Worm (Caenorhabditis elegans) whole organism, L4 larva: Measurements from ENCODE around the gene rgs-2.
A peak's percentile ranks its signal among the peaks of the same experiment; 100 is the strongest.

Source experiments
- F10B5.3 ChIP-seq: sonication (generic microtip); optimal IDR thresholded peaks from 2 replicates; lab custom pipeline; 2016; ENCODE audit warnings: mild to moderate bottlenecking, missing genetic modification characterization, missing compliant biosample characterization
- F26F4.8 ChIP-seq: fragments of 200-800 bp; sonication (Bioruptor generic); conservative IDR thresholded peaks from 2 replicates; pipeline ENCODE4 v1.3.6; 2022; ENCODE audit warnings: missing genetic modification characterization, missing compliant biosample characterization
- F37D6.2 ChIP-seq: sonication (generic microtip); optimal IDR thresholded peaks from 2 replicates; lab custom pipeline; 2016; ENCODE audit warnings: mild to moderate bottlenecking, missing genetic modification characterization, missing compliant biosample characterization
- T20F7.1 ChIP-seq: fragments of 200-800 bp; sonication (Bioruptor generic); optimal IDR thresholded peaks from 2 replicates; lab custom pipeline; 2018; ENCODE audit warnings: mild to moderate bottlenecking, missing genetic modification characterization, missing compliant biosample characterization
- Y48G9A.11 ChIP-seq: fragments of 200-800 bp; sonication (Bioruptor generic); IDR thresholded peaks from 2 replicates; pipeline ENCODE4 v1.3.6; 2022; ENCODE audit warnings: missing genetic modification reagents, missing genetic modification characterization, missing compliant biosample characterization
- Y75B8A.6 ChIP-seq: fragments of 200-800 bp; sonication (Bioruptor generic); IDR thresholded peaks from 2 replicates; pipeline ENCODE4 v1.3.6; 2022; ENCODE audit warnings: missing genetic modification reagents, missing genetic modification characterization, missing compliant biosample characterization
- ZK337.2 ChIP-seq: fragments of 200-800 bp; sonication (Bioruptor generic); IDR thresholded peaks from 2 replicates; pipeline ENCODE4 v1.3.6; 2022; ENCODE audit warnings: missing genetic modification reagents, missing genetic modification characterization, missing compliant biosample characterization
- aha-1 ChIP-seq: fragments of 150-350 bp; peaks from one replicate; lab custom pipeline; 2014; ENCODE audit warnings: missing biosample characterization, missing genetic modification characterization
- aly-2 ChIP-seq: sonication (generic microtip); optimal IDR thresholded peaks from 2 replicates; lab custom pipeline; 2018; ENCODE audit warnings: missing biosample characterization, missing genetic modification characterization
- ceh-28 ChIP-seq: fragments of 150-350 bp; optimal IDR thresholded peaks from 2 replicates; lab custom pipeline; 2014; ENCODE audit warnings: missing biosample characterization, missing genetic modification reagents, missing genetic modification characterization
- cey-2 ChIP-seq: sonication (generic microtip); optimal IDR thresholded peaks from 3 replicates; lab custom pipeline; 2017; ENCODE audit warnings: missing genetic modification characterization, mild to moderate bottlenecking, missing compliant biosample characterization, antibody characterized with exemption, borderline replicate concordance; ENCODE audit not compliant: insufficient read depth
- ctbp-1 ChIP-seq: fragments of 200-800 bp; sonication (Bioruptor generic); IDR thresholded peaks from 2 replicates; pipeline ENCODE4 v1.3.6; 2022; ENCODE audit warnings: missing genetic modification reagents, missing genetic modification characterization, missing compliant biosample characterization
- daf-12 ChIP-seq: fragments of 150-350 bp; optimal IDR thresholded peaks from 2 replicates; lab custom pipeline; 2014; ENCODE audit warnings: missing biosample characterization, missing genetic modification reagents, missing genetic modification characterization
- daf-16 ChIP-seq, 3 experiments: sonication (generic microtip); optimal IDR thresholded peaks; 2 replicates each; lab custom pipeline; 2016 to 2017; ENCODE audit warnings: missing genetic modification characterization in 3 of 3, missing genetic modification reagents in 3 of 3, mild to moderate bottlenecking in 2 of 3, missing compliant biosample characterization in 2 of 3, missing biosample characterization in 1 of 3, moderate library complexity in 1 of 3
- dmd-6 ChIP-seq: fragments of 200-800 bp; sonication (Bioruptor generic); IDR thresholded peaks from 2 replicates; pipeline ENCODE4 v1.3.6; 2022; ENCODE audit warnings: missing genetic modification reagents, missing genetic modification characterization, missing compliant biosample characterization
- dpl-1 ChIP-seq: fragments of 150-350 bp; optimal IDR thresholded peaks from 2 replicates; lab custom pipeline; 2014; ENCODE audit warnings: missing biosample characterization, missing genetic modification reagents, missing genetic modification characterization
- duxl-1 ChIP-seq: sonication (generic microtip); optimal IDR thresholded peaks from 2 replicates; lab custom pipeline; 2016; ENCODE audit warnings: mild to moderate bottlenecking, missing genetic modification characterization, moderate library complexity, missing compliant biosample characterization; ENCODE audit not compliant: poor library complexity
- fkh-10 ChIP-seq: fragments of 150-350 bp; optimal IDR thresholded peaks from 2 replicates; lab custom pipeline; 2014; ENCODE audit warnings: missing biosample characterization, missing genetic modification reagents, missing genetic modification characterization
- fos-1 ChIP-seq: fragments of 150-350 bp; optimal IDR thresholded peaks from 2 replicates; lab custom pipeline; 2014; ENCODE audit warnings: missing biosample characterization, missing genetic modification characterization
- hif-1 ChIP-seq, 2 experiments: sonication (generic microtip); optimal IDR thresholded peaks; 2 replicates each; lab custom pipeline; 2016 to 2017; ENCODE audit warnings: missing compliant biosample characterization in 2 of 2, missing genetic modification characterization in 2 of 2, missing genetic modification reagents in 2 of 2, missing genotype in 2 of 2, mild to moderate bottlenecking in 1 of 2
- lin-39 ChIP-seq: fragments of 150-350 bp; optimal IDR thresholded peaks from 2 replicates; lab custom pipeline; 2014; ENCODE audit warnings: missing biosample characterization, missing genetic modification reagents, missing genetic modification characterization
- lir-3 ChIP-seq: sonication (generic microtip); optimal IDR thresholded peaks from 2 replicates; lab custom pipeline; 2016; ENCODE audit warnings: mild to moderate bottlenecking, missing genetic modification characterization, missing compliant biosample characterization
- madf-9 ChIP-seq: fragments of 200-800 bp; sonication (Bioruptor generic); conservative IDR thresholded peaks from 2 replicates; pipeline ENCODE4 v1.3.6; 2022; ENCODE audit warnings: missing genetic modification reagents, missing genetic modification characterization, missing compliant biosample characterization
- mep-1 ChIP-seq: fragments of 150-350 bp; sonication (generic microtip); optimal IDR thresholded peaks from 3 replicates; lab custom pipeline; 2014; ENCODE audit warnings: missing biosample characterization, missing genetic modification characterization
- mxl-2 ChIP-seq: fragments of 200-800 bp; sonication (Bioruptor generic); conservative IDR thresholded peaks from 2 replicates; pipeline ENCODE4 v1.3.6; 2022; ENCODE audit warnings: missing genetic modification reagents, missing genetic modification characterization, missing compliant biosample characterization
- nhr-11 ChIP-seq: fragments of 150-350 bp; optimal IDR thresholded peaks from 2 replicates; lab custom pipeline; 2014; ENCODE audit warnings: missing biosample characterization, missing genetic modification characterization
- nhr-28 ChIP-seq: fragments of 150-350 bp; optimal IDR thresholded peaks from 2 replicates; lab custom pipeline; 2014; ENCODE audit warnings: missing biosample characterization, missing genetic modification characterization
- nhr-42 ChIP-seq: fragments of 200-800 bp; sonication (Bioruptor generic); IDR thresholded peaks from 2 replicates; pipeline ENCODE4 v1.3.6; 2022; ENCODE audit warnings: missing genetic modification characterization, missing compliant biosample characterization
- pha-4 ChIP-seq, 2 experiments: fragments of 150-350 bp in 1 of 2; fragments of 200-800 bp in 1 of 2; sonication (Bioruptor generic) in 1 of 2; IDR thresholded peaks in 1 of 2; optimal IDR thresholded peaks in 1 of 2; 2 replicates each; pipeline versions ENCODE4 v1.3.6 to Lab custom; 2014 to 2022; ENCODE audit warnings: missing genetic modification characterization in 2 of 2, missing genetic modification reagents in 2 of 2, missing biosample characterization in 1 of 2, missing compliant biosample characterization in 1 of 2
- php-3 ChIP-seq: fragments of 200-800 bp; sonication (Bioruptor generic); IDR thresholded peaks from 2 replicates; pipeline ENCODE4 v1.3.6; 2022; ENCODE audit warnings: missing genetic modification reagents, missing genetic modification characterization, missing compliant biosample characterization
- pqm-1 ChIP-seq: sonication (generic microtip); optimal IDR thresholded peaks from 2 replicates; lab custom pipeline; 2017; ENCODE audit warnings: missing biosample characterization, missing genetic modification characterization
- saeg-2 ChIP-seq: fragments of 200-800 bp; sonication (Bioruptor generic); IDR thresholded peaks from 2 replicates; pipeline ENCODE4 v1.3.6; 2022; ENCODE audit warnings: missing genetic modification reagents, missing genetic modification characterization, missing compliant biosample characterization
- sdz-12 ChIP-seq: fragments of 200-800 bp; sonication (Bioruptor generic); optimal IDR thresholded peaks from 2 replicates; lab custom pipeline; 2018; ENCODE audit warnings: mild to moderate bottlenecking, missing genetic modification characterization, missing compliant biosample characterization
- skn-1 ChIP-seq: fragments of 150-350 bp; optimal IDR thresholded peaks from 2 replicates; lab custom pipeline; 2014; ENCODE audit warnings: missing biosample characterization, missing genetic modification characterization
- unc-130 ChIP-seq: sonication (generic microtip); optimal IDR thresholded peaks from 2 replicates; lab custom pipeline; 2016; ENCODE audit warnings: missing genetic modification reagents, missing genetic modification characterization, missing compliant biosample characterization
- vab-7 ChIP-seq: fragments of 200-800 bp; sonication (Bioruptor generic); IDR thresholded peaks from 2 replicates; pipeline ENCODE4 v1.3.6; 2022; ENCODE audit warnings: missing genetic modification reagents, missing genetic modification characterization, missing compliant biosample characterization
- zag-1 ChIP-seq: fragments of 150-350 bp; optimal IDR thresholded peaks from 2 replicates; lab custom pipeline; 2014; ENCODE audit warnings: missing biosample characterization, missing genetic modification characterization
- zfp-3 ChIP-seq: fragments of 200-800 bp; sonication (Bioruptor generic); conservative IDR thresholded peaks from 2 replicates; pipeline ENCODE4 v1.3.6; 2022; ENCODE audit warnings: missing genetic modification reagents, missing genetic modification characterization, missing compliant biosample characterization
- zip-11 ChIP-seq: fragments of 200-800 bp; sonication (Bioruptor generic); IDR thresholded peaks from 2 replicates; pipeline ENCODE4 v1.3.6; 2022; ENCODE audit warnings: missing genetic modification characterization, missing compliant biosample characterization
- ztf-11 ChIP-seq: fragments of 150-350 bp; optimal IDR thresholded peaks from 2 replicates; lab custom pipeline; 2014; ENCODE audit warnings: missing biosample characterization, missing genetic modification characterization
- ztf-7 ChIP-seq: fragments of 150-350 bp; optimal IDR thresholded peaks from 2 replicates; lab custom pipeline; 2014; ENCODE audit warnings: missing biosample characterization, missing genetic modification characterization

The rgs-2 gene

DNA sequence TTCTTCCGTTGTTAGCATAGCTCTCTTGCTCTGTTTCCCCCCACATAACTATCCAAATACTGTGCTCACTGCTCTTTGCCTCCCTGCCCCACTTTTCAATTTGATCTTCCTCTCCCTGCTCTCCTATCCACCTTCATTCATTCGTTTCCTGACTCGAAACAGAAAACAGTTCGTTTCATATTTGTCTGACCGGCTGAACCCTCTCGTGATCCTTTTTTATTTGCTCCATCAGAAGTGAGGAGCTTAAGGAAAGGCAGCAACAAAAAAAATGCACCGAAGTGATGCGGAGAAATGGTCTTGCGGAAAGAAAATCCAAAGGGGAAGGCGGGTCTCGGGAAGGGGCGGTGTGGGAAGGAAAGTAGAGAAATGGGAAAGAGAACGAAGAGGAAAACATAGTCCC, 9.0 kb downstream of the rgs-2 start:
- no peak for TF ChIP-seq ZK337.2 (GFP tag; lab: Robert Waterston, UW)
- TF ChIP-seq aha-1 (tag; lab: Kevin White, UChicago): peak; percentile 98

DNA sequence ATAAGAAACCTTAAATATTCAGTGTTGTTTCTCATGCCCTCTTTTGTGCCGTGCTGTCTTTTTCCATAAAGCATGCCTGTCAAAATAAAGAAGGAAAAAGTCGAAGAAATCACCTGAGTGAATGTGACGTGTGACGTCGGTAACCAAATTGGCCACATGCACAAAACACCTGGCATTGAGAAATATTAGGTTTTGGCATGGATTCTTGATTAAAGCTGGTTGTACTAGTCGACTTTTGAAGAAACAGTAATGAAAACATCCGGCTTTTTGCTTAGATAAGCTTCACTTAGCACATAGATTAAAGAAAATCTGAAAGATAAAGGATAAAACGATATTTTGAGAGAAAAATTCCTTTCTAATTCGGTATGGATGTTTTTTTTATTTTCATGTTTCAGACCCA, 13.7 kb downstream of the rgs-2 start:
- TF ChIP-seq mxl-2 (GFP tag; lab: Robert Waterston, UW) (no peak), aha-1 (tag; lab: Kevin White, UChicago) (peak; percentile 91)
- TF ChIP-seq, all 104 proteins: peak for 1

- TF ChIP-seq lir-3 (tag; lab: Kevin White, UChicago) (no peak), ztf-11 (tag; lab: Kevin White, UChicago) (no peak), duxl-1 (tag; lab: Kevin White, UChicago) (peak; percentile 27), F26F4.8 (GFP tag; lab: Robert Waterston, UW) (no peak), daf-16 (GFP tag; optimal IDR thresholded peaks at IDR 0.05; lab: Kevin White, UChicago) (no peak), daf-16 (tag; optimal IDR thresholded peaks at IDR 0.05; lab: Kevin White, UChicago) (no peak), Y75B8A.6 (GFP tag; lab: Robert Waterston, UW) (no peak)
Measured at ce11 chrX:12730075-12730474, 17.6 kb downstream of the rgs-2 start.

DNA sequence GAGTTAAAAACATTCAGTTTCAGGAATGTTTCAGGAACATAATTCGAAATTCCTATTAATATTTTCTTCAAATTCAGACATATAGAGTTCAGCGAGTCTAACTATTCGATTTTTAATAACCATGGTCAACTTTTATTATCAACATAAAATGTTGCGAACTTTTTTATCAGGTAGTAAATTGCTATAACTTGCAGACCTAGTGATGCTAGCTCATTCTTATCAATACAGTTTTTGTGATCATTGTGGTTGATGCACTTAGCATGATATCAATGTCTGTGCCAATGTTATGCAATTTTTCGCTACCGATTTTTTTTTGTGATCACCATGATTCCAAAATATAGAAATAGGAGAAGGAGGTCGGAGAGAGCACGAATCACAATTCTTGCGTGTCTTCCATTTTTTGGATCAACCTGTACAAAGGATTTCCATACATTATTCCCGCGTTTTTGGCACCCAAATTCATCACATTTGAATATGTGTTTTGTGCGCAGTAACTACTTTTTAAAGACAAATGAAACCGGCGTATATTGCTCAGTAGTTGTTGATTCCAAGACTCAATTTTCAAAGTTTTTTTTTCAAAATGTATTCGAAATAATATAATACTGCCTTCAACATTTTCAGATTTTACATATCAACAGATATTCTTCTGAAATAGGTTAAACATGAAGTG, 18.9 kb downstream of the rgs-2 start, which contains the start of gene pgp-12:
Gene pgp-12 (plus strand): TSS at position 620 of the 670 bp plus-strand sequence.
- TF ChIP-seq F26F4.8 (GFP tag; lab: Robert Waterston, UW) (no peak), unc-130 (GFP tag; lab: Kevin White, UChicago) (no peak), daf-12 (tag; lab: Kevin White, UChicago) (no peak), pha-4 (GFP tag; IDR thresholded peaks at IDR 0.05; lab: Robert Waterston, UW) (no peak), pha-4 (tag; optimal IDR thresholded peaks at IDR 0.05; lab: Kevin White, UChicago) (no peak), sdz-12 (no peak), nhr-42 (GFP tag; lab: Robert Waterston, UW) (no peak), mep-1 (tag; lab: Kevin White, UChicago) (no peak), madf-9 (GFP tag; lab: Robert Waterston, UW) (no peak), aly-2 (tag; lab: Kevin White, UChicago) (no peak), ztf-7 (no peak), pqm-1 (tag; lab: Kevin White, UChicago) (no peak), zfp-3 (GFP tag; lab: Robert Waterston, UW) (no peak), nhr-28 (tag; lab: Kevin White, UChicago) (peak; percentile 41), ctbp-1 (GFP tag; lab: Robert Waterston, UW) (no peak), zip-11 (GFP tag; lab: Robert Waterston, UW) (no peak), dmd-6 (GFP tag; lab: Robert Waterston, UW) (peak; percentile 47), Y75B8A.6 (GFP tag; lab: Robert Waterston, UW) (no peak), Y48G9A.11 (no peak), dpl-1 (GFP tag; lab: Kevin White, UChicago) (no peak), php-3 (GFP tag; lab: Robert Waterston, UW) (peak; percentile 65), hif-1 (tag; optimal IDR thresholded peaks at IDR 0.05; lab: Kevin White, UChicago) (no peak), F10B5.3 (tag; lab: Kevin White, UChicago) (no peak), fos-1 (tag; lab: Kevin White, UChicago) (no peak), T20F7.1 (GFP tag; lab: Kevin White, UChicago) (no peak)

- TF ChIP-seq dmd-6 (GFP tag; lab: Robert Waterston, UW): 0 out of 2 replicates have a peak, but pooled peaks have one; percentile 27
- no peak for TF ChIP-seq ceh-28 (tag; lab: Kevin White, UChicago)
- no peak for TF ChIP-seq cey-2
- no peak for TF ChIP-seq skn-1 (tag; lab: Kevin White, UChicago)
- TF ChIP-seq nhr-42 (GFP tag; lab: Robert Waterston, UW): no peak
- TF ChIP-seq daf-12 (tag; lab: Kevin White, UChicago): no peak
- no peak for TF ChIP-seq Y75B8A.6 (GFP tag; lab: Robert Waterston, UW)
- no peak for TF ChIP-seq fkh-10 (GFP tag; lab: Kevin White, UChicago)
- no peak for TF ChIP-seq F37D6.2 (tag; lab: Kevin White, UChicago)
- TF ChIP-seq vab-7: no peak
- TF ChIP-seq nhr-11 (tag; lab: Kevin White, UChicago): no peak
- TF ChIP-seq zag-1: no peak
- TF ChIP-seq sdz-12: no peak
- no peak for TF ChIP-seq dpl-1 (GFP tag; lab: Kevin White, UChicago)
- no peak for TF ChIP-seq lin-39 (tag; lab: Kevin White, UChicago)
- no peak for TF ChIP-seq saeg-2 (GFP tag; lab: Robert Waterston, UW)
Measured at ce11 chrX:12738454-12738853, 26.0 kb downstream of the rgs-2 start, which contains the start of gene pgp-13. pgp-13 (plus strand) TSS chrX:12738754.
